Fruit fly (Drosophila melanogaster): ENCODE measurements around the gene bip1.

Gene bip1

DNA sequence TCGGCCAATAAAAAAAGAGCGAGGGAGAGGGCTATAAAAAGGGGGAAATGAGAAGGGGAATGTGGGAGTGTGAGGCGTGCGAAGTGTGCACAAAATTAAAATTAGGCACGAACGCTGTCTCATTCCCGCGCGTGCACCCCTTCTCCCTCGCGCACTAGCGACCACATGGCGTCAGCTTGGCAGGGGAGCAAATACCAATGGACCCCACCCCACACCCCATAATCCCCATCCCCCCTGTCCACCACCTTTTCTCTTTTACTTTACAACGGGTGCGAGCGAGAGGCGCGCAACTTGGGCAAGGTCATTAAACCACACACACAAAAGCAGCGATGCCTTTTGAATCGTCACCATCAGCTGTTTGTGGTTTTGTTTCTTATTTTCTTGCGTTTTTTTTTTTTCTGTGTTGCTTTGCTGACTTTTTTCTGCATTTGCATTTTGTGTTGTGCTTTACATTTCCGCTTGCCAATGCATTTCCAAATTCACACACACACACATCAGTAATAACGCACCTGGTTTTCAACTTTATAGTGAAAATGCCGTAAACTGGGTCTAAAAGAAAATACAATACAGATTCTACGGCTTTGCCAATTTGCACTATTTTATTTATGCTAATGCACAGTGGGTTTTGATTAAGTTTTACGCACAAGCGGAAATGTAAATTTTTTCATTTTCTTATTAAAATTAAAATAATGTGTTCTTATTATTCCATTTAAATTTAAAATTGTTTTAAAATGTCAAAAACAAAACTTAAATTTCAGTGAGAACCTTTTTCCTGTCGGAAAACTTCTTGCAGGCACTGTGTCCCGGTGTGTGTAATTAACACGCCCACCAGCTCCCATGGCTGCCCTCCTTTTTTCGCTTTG, 34.0 kb downstream of the bip1 start (continued):
- TF ChIP-seq CG9727 (GFP tag; optimal IDR thresholded peaks at IDR 0.05) = no peak
- TF ChIP-seq row (GFP tag; IDR thresholded peaks at IDR 0.05) = peak; percentile 65
- TF ChIP-seq pzg (GFP tag; optimal IDR thresholded peaks at IDR 0.05) = no peak
- TF ChIP-seq dimm (GFP tag; IDR thresholded peaks at IDR 0.05) = no peak
- no peak for TF ChIP-seq luna (GFP tag; optimal IDR thresholded peaks at IDR 0.05)
- TF ChIP-seq HLH3B (GFP tag; IDR thresholded peaks at IDR 0.05) = peak; percentile 68
- TF ChIP-seq Hand (GFP tag; optimal IDR thresholded peaks at IDR 0.05) = no peak
- no peak for TF ChIP-seq Mes4 (GFP tag; optimal IDR thresholded peaks at IDR 0.05)
- TF ChIP-seq her (GFP tag; optimal IDR thresholded peaks at IDR 0.05) = no peak
- TF ChIP-seq HmgZ (tag; optimal IDR thresholded peaks at IDR 0.05) = no peak
- TF ChIP-seq Six4 (GFP tag; optimal IDR thresholded peaks at IDR 0.05) = peak; percentile 18
- peak; percentile 82 for TF ChIP-seq nmo (GFP tag; optimal IDR thresholded peaks at IDR 0.05)
- TF ChIP-seq cg (GFP tag; optimal IDR thresholded peaks at IDR 0.05) = peak; percentile 71
- TF ChIP-seq CG32532 (GFP tag; IDR thresholded peaks at IDR 0.05) = peak; percentile 82
- TF ChIP-seq Fer2 (tag; optimal IDR thresholded peaks at IDR 0.05) = peak; percentile 8
- TF ChIP-seq ase (GFP tag; IDR thresholded peaks at IDR 0.05) = peak; percentile 74; the same call in 2 of the 3 replicates
- TF ChIP-seq CG12744 (GFP tag; optimal IDR thresholded peaks at IDR 0.05) = no peak
- no peak for TF ChIP-seq CG17186 (GFP tag; optimal IDR thresholded peaks at IDR 0.05)
- TF ChIP-seq br (optimal IDR thresholded peaks at IDR 0.05) = no peak
- peak; percentile 36 for TF ChIP-seq CG13424 (tag; optimal IDR thresholded peaks at IDR 0.05)
- TF ChIP-seq Dll (GFP tag; IDR thresholded peaks at IDR 0.05; ENCODE audit: partially characterized antibody) = no peak
- TF ChIP-seq bigmax (GFP tag; optimal IDR thresholded peaks at IDR 0.05) = no peak
- TF ChIP-seq PHDP (tag; optimal IDR thresholded peaks at IDR 0.05) = no peak
- no peak for TF ChIP-seq Usf (GFP tag; optimal IDR thresholded peaks at IDR 0.05)
- peak; percentile 60 for TF ChIP-seq CG9932 (GFP tag; IDR thresholded peaks at IDR 0.05)
- TF ChIP-seq dpn (GFP tag; optimal IDR thresholded peaks at IDR 0.05) = peak in 1 of 2 experiments; percentile 12
- TF ChIP-seq slbo (GFP tag; IDR thresholded peaks at IDR 0.05) = peak; percentile 72
- TF ChIP-seq inv (GFP tag; IDR thresholded peaks at IDR 0.05; ENCODE audit: partially characterized antibody) = no peak
- TF ChIP-seq Gug (GFP tag; IDR thresholded peaks at IDR 0.05) = peak; percentile 31; the same call in 1 of the 4 replicates
- no peak for TF ChIP-seq Camta (GFP tag; optimal IDR thresholded peaks at IDR 0.05)
- peak; percentile 72 for TF ChIP-seq lmd (GFP tag; IDR thresholded peaks at IDR 0.05)
- TF ChIP-seq ERR (GFP tag; optimal IDR thresholded peaks at IDR 0.05) = no peak
- no peak for TF ChIP-seq CG6272 (GFP tag; IDR thresholded peaks at IDR 0.05)
- TF ChIP-seq E2f1 (GFP tag; IDR thresholded peaks at IDR 0.05) = peak; percentile 73
- TF ChIP-seq gsb (GFP tag; IDR thresholded peaks at IDR 0.05) = peak; percentile 56
- peak; percentile 85 for TF ChIP-seq CG1832 (GFP tag; optimal IDR thresholded peaks at IDR 0.05)
- TF ChIP-seq gem (tag; optimal IDR thresholded peaks at IDR 0.05) = peak; percentile 65
- TF ChIP-seq pb (GFP tag; optimal IDR thresholded peaks at IDR 0.05) = no peak
- TF ChIP-seq CG11456 (GFP tag; IDR thresholded peaks at IDR 0.05) = peak; percentile 71; the same call in 2 of the 3 replicates
- no peak for TF ChIP-seq Pdp1 (GFP tag; optimal IDR thresholded peaks at IDR 0.05)
- peak; percentile 73 for TF ChIP-seq CG6689 (GFP tag; IDR thresholded peaks at IDR 0.05)
- no peak for TF ChIP-seq CG3065 (GFP tag; optimal IDR thresholded peaks at IDR 0.05)
- peak; percentile 46 for TF ChIP-seq lab (GFP tag; optimal IDR thresholded peaks at IDR 0.05)
- peak; percentile 8 for TF ChIP-seq CG15696 (tag; optimal IDR thresholded peaks at IDR 0.05)
- TF ChIP-seq Nf-YB (GFP tag; optimal IDR thresholded peaks at IDR 0.05) = peak; percentile 7
- no peak for TF ChIP-seq Doc2 (GFP tag; IDR thresholded peaks at IDR 0.05)
- no peak for TF ChIP-seq zf30C (GFP tag; optimal IDR thresholded peaks at IDR 0.05)
- no peak for TF ChIP-seq CG9609 (GFP tag; optimal IDR thresholded peaks at IDR 0.05)
- TF ChIP-seq CG13775 (GFP tag; optimal IDR thresholded peaks at IDR 0.05) = peak; percentile 2
- peak; percentile 27; the same call in 1 of the 3 replicates for TF ChIP-seq so (GFP tag; IDR thresholded peaks at IDR 0.05)
